Fruit fly (Drosophila melanogaster): ENCODE results near the gene CG18558.

The CG18558 gene

DNA sequence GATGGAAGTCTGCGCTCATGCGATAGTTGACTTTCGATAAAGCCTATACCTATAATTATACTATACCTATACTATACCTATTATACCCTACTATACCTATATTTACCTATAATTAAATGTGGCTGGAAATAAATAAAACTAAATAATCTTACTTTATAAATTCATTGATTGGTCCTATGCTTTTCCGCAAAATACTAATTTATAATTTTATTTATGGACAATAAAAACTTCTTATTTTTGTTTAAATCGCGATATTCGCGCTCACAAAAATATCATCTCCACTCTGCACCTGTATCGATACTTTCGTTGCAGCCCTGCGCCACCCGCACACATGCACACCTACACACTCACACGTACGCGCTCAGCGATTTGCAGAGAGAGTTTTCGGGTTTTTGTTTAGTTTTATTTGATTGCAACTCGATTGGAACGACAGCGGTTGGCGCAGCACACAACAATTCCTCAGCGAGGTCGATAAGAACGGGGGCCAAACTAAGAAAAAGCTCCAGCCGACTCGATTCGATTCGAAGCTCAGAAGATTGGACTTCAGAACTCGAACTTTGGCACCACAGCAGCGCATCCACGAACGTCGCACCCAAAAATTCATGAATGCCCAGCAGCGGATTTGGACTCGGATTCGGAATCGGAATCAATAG, 30.4 kb upstream of the CG18558 start, which contains the start of gene CG8814 (continued):
- TF ChIP-seq CG34422 (GFP tag; IDR thresholded peaks at IDR 0.05) (peak; percentile 10), CG8924 (tag; optimal IDR thresholded peaks at IDR 0.05) (peak; percentile 82), crc (GFP tag; optimal IDR thresholded peaks at IDR 0.05) (no peak), yki (optimal IDR thresholded peaks at IDR 0.05) (no peak), chinmo (GFP tag; IDR thresholded peaks at IDR 0.05; ENCODE audit: partially characterized antibody) (peak; percentile 96), Chrac-16 (GFP tag; optimal IDR thresholded peaks at IDR 0.05) (peak; percentile 57), CG34376 (GFP tag; optimal IDR thresholded peaks at IDR 0.05) (peak; percentile 32), p53 (GFP tag; optimal IDR thresholded peaks at IDR 0.05) (no peak), Tbp (GFP tag; optimal IDR thresholded peaks at IDR 0.05) (no peak), CG9817 (tag; optimal IDR thresholded peaks at IDR 0.05) (peak; percentile 65), CG3838 (GFP tag; optimal IDR thresholded peaks at IDR 0.05) (no peak), CG14441 (GFP tag; IDR thresholded peaks at IDR 0.05) (peak; percentile 71), toy (GFP tag; IDR thresholded peaks at IDR 0.05) (no peak), CG5180 (GFP tag; optimal IDR thresholded peaks at IDR 0.05) (peak; percentile 64), CG10209 (GFP tag; optimal IDR thresholded peaks at IDR 0.05) (peak; percentile 58), CG2199 (GFP tag; IDR thresholded peaks at IDR 0.05) (no peak), gcm2 (GFP tag; optimal IDR thresholded peaks at IDR 0.05) (no peak), ab (GFP tag; optimal IDR thresholded peaks at IDR 0.05) (no peak), Gsc (GFP tag; IDR thresholded peaks at IDR 0.05) (no peak), CG17802 (tag; optimal IDR thresholded peaks at IDR 0.05) (peak; percentile 19), CG10321 (GFP tag; IDR thresholded peaks at IDR 0.05) (no peak), fd64A (GFP tag; optimal IDR thresholded peaks at IDR 0.05) (no peak), nmo (GFP tag; optimal IDR thresholded peaks at IDR 0.05) (peak; percentile 90), CG3407 (GFP tag; optimal IDR thresholded peaks at IDR 0.05) (peak; percentile 23), HLHmδ (GFP tag; optimal IDR thresholded peaks at IDR 0.05) (no peak), insv (GFP tag; optimal IDR thresholded peaks at IDR 0.05) (peak in 1 of 2 experiments; percentile 41), z (GFP tag; IDR thresholded peaks at IDR 0.05) (no peak), CG15479 (GFP tag; optimal IDR thresholded peaks at IDR 0.05) (no peak), fd96Cb (tag; optimal IDR thresholded peaks at IDR 0.05) (peak; percentile 25), al (GFP tag; IDR thresholded peaks at IDR 0.05) (peak; percentile 78), tgo (GFP tag; IDR thresholded peaks at IDR 0.05) (peak; percentile 71), zen (tag; optimal IDR thresholded peaks at IDR 0.05) (peak; percentile 52), lbe (GFP tag; optimal IDR thresholded peaks at IDR 0.05) (no peak), CG9727 (GFP tag; optimal IDR thresholded peaks at IDR 0.05) (peak; percentile 79), HLH54F (GFP tag; optimal IDR thresholded peaks at IDR 0.05) (peak; percentile 15), CG14710 (tag; optimal IDR thresholded peaks at IDR 0.05) (peak; percentile 86), CG6272 (GFP tag; IDR thresholded peaks at IDR 0.05) (peak; percentile 75), grn (GFP tag; optimal IDR thresholded peaks at IDR 0.05) (peak; percentile 11), CG1529 (GFP tag; optimal IDR thresholded peaks at IDR 0.05) (no peak), CG7839 (tag; optimal IDR thresholded peaks at IDR 0.05) (peak; percentile 68), Elba2 (GFP tag; optimal IDR thresholded peaks at IDR 0.05) (no peak), unc-4 (GFP tag; IDR thresholded peaks at IDR 0.05; ENCODE audit: partially characterized antibody) (peak; percentile 81), sens-2 (GFP tag; IDR thresholded peaks at IDR 0.05) (no peak), CG12299 (tag; optimal IDR thresholded peaks at IDR 0.05) (no peak), slou (GFP tag; optimal IDR thresholded peaks at IDR 0.05) (peak; percentile 68), sob (GFP tag; IDR thresholded peaks at IDR 0.05) (peak; percentile 74), Hr51 (GFP tag; optimal IDR thresholded peaks at IDR 0.05) (peak; percentile 66), az2 (GFP tag; optimal IDR thresholded peaks at IDR 0.05) (peak; percentile 63), dm (GFP tag; optimal IDR thresholded peaks at IDR 0.05) (no peak), stwl (tag; optimal IDR thresholded peaks at IDR 0.05) (peak; percentile 30), CG17912 (GFP tag; optimal IDR thresholded peaks at IDR 0.05) (no peak)
